Worm (Caenorhabditis elegans): ENCODE data around the gene F44A6.4.

F44A6.4 gene

DNA sequence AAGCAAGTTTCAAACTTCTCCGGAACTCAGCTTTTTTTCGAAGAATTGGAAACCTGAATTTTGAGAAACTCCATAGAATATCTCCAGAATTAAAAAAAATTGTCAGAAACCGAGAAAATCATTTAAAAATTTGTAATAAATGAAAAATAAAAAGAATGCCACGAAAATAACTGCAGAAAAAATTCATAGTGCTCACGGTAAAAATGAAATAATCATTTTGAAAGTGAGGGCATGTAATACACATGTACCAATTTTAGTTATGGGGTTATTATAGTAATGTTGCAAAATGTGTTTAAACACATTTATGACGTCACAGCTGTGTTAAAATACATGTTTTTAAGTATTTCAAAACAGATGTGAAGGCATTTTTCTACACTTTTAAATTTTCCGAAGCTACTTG lies 1.6 kb upstream of the F44A6.4 start:
- TF ChIP-seq unc-62 (GFP tag; optimal IDR thresholded peaks at IDR 0.05): no peak
- TF ChIP-seq mab-5 (tag; optimal IDR thresholded peaks at IDR 0.05): no peak
- no peak for TF ChIP-seq nhr-23 (tag; optimal IDR thresholded peaks at IDR 0.05)
- TF ChIP-seq ama-1 (optimal IDR thresholded peaks at IDR 0.05): no peak
- TF ChIP-seq nhr-10 (tag; optimal IDR thresholded peaks at IDR 0.05): no peak
- TF ChIP-seq nhr-77 (tag; optimal IDR thresholded peaks at IDR 0.05): no peak
- peak; percentile 5 for TF ChIP-seq sma-9 (GFP tag; optimal IDR thresholded peaks at IDR 0.05)
- no peak for TF ChIP-seq sma-9 (tag; optimal IDR thresholded peaks at IDR 0.05)
- no peak for TF ChIP-seq F13H6.1 (tag; optimal IDR thresholded peaks at IDR 0.05)

DNA sequence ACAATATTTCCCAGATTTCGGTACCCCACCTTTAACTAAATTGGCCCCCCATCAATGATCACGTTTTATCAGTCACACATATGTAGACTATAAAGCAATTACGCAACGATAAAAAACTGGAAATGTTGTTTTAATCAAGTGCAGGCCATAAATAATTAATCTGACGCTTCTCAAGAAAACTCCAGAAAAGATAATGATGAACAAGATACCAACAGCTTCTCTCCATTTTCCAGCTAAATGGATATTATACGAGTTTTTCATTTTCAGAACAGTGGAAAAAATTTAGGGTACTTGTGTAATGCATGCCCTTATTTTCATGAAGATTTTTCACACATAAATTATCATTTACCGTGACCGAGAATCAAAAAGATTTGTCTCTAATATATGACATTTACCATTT lies 1.0 kb upstream of the F44A6.4 start:
- no peak for TF ChIP-seq aly-2 (tag; optimal IDR thresholded peaks at IDR 0.05)
- no peak for TF ChIP-seq lin-11 (tag; optimal IDR thresholded peaks at IDR 0.05)
- no peak for TF ChIP-seq elt-3 (tag; optimal IDR thresholded peaks at IDR 0.05)
- TF ChIP-seq snpc-4 (tag; optimal IDR thresholded peaks at IDR 0.05): no peak
- no peak for TF ChIP-seq nhr-6 (tag; optimal IDR thresholded peaks at IDR 0.05)
- TF ChIP-seq nhr-23 (tag; optimal IDR thresholded peaks at IDR 0.05): no peak
- TF ChIP-seq zag-1 (tag; optimal IDR thresholded peaks at IDR 0.05): no peak
- peak; percentile 37 for TF ChIP-seq unc-55 (GFP tag; optimal IDR thresholded peaks at IDR 0.05)
- TF ChIP-seq peb-1 (tag; optimal IDR thresholded peaks at IDR 0.05): no peak
- no peak for TF ChIP-seq ZK546.5 (tag; optimal IDR thresholded peaks at IDR 0.05)
- TF ChIP-seq mbf-1 (tag; optimal IDR thresholded peaks at IDR 0.05): no peak
- no peak for TF ChIP-seq sma-9 (GFP tag; optimal IDR thresholded peaks at IDR 0.05)
- no peak for TF ChIP-seq sma-9 (tag; optimal IDR thresholded peaks at IDR 0.05)
- TF ChIP-seq nhr-10 (tag; optimal IDR thresholded peaks at IDR 0.05): no peak
- TF ChIP-seq alr-1 (tag; optimal IDR thresholded peaks at IDR 0.05): no peak
- no peak for TF ChIP-seq unc-62 (GFP tag; optimal IDR thresholded peaks at IDR 0.05)
- TF ChIP-seq fos-1 (tag; optimal IDR thresholded peaks at IDR 0.05): peak; percentile 36
- TF ChIP-seq crh-2 (tag; optimal IDR thresholded peaks at IDR 0.05): peak; percentile 44
- TF ChIP-seq nhr-12 (tag; optimal IDR thresholded peaks at IDR 0.05): no peak
- TF ChIP-seq ceh-16 (tag; optimal IDR thresholded peaks at IDR 0.05): no peak
- no peak for TF ChIP-seq sma-3 (GFP tag; optimal IDR thresholded peaks at IDR 0.05)

DNA sequence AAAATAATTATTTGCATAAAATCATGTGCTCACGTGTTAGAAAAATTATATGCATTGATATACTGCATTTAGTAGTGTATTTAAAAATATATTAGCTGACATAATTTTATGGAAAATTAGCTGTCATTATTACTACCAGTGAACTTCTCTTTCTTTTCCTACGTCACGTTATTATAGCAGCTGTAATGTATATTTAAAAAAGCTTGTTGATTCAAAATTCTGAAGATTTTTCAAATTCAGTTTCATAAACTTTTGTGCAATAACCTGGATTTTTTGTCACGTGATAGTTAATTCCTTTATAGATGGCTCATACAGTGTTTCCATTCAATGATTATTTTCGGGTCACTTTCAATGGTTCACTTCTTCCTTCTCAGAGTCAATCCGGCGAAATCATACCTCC lies 2.8 kb downstream of the F44A6.4 start, which contains the start of gene F44A6.3:
F44A6.3 (plus strand) TSS at position 301 of the 400 bp plus-strand sequence.
- TF ChIP-seq ZK546.5 (tag; optimal IDR thresholded peaks at IDR 0.05): no peak
- TF ChIP-seq fos-1 (tag; optimal IDR thresholded peaks at IDR 0.05): no peak
- TF ChIP-seq mbf-1 (tag; optimal IDR thresholded peaks at IDR 0.05): no peak
- no peak for TF ChIP-seq lin-39 (tag; optimal IDR thresholded peaks at IDR 0.05)
- no peak for TF ChIP-seq sma-9 (GFP tag; optimal IDR thresholded peaks at IDR 0.05)
- TF ChIP-seq sma-9 (tag; optimal IDR thresholded peaks at IDR 0.05): no peak
- no peak for TF ChIP-seq ztf-1 (GFP tag; conservative IDR thresholded peaks at IDR 0.05)
- TF ChIP-seq nhr-11 (tag; optimal IDR thresholded peaks at IDR 0.05): no peak
- TF ChIP-seq nhr-25 (tag; optimal IDR thresholded peaks at IDR 0.05): no peak
- TF ChIP-seq sem-4 (tag; optimal IDR thresholded peaks at IDR 0.05): no peak
- no peak for TF ChIP-seq R02D3.7 (tag; optimal IDR thresholded peaks at IDR 0.05)
- TF ChIP-seq unc-55 (GFP tag; optimal IDR thresholded peaks at IDR 0.05): no peak
- no peak for TF ChIP-seq ceh-82 (tag; optimal IDR thresholded peaks at IDR 0.05)
- no peak for TF ChIP-seq elt-3 (tag; optimal IDR thresholded peaks at IDR 0.05)
- TF ChIP-seq gmeb-1 (tag; optimal IDR thresholded peaks at IDR 0.05): no peak
- TF ChIP-seq lsy-2 (tag; optimal IDR thresholded peaks at IDR 0.05): no peak

DNA sequence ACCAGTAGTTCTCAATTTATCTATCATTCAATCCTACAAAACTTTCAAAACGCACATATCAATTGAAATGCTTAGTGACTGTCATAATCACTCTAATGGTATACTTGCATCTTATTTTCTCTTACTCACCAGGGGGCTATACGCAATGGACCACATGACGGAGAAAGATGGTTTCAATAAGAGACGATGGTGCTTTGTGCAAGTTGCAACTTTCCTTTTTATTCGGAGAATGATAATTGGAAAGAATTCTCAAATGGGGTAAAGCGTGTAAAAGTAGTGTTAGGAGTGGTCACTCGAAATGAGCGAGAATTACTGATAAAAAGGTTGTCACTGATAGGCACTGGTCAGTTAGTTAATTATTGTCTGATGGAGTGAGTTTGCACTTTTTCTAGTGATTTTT lies 6.8 kb downstream of the F44A6.4 start:
- TF ChIP-seq fos-1 (tag; optimal IDR thresholded peaks at IDR 0.05) (peak; percentile 2), snpc-4 (tag; optimal IDR thresholded peaks at IDR 0.05) (no peak)

DNA sequence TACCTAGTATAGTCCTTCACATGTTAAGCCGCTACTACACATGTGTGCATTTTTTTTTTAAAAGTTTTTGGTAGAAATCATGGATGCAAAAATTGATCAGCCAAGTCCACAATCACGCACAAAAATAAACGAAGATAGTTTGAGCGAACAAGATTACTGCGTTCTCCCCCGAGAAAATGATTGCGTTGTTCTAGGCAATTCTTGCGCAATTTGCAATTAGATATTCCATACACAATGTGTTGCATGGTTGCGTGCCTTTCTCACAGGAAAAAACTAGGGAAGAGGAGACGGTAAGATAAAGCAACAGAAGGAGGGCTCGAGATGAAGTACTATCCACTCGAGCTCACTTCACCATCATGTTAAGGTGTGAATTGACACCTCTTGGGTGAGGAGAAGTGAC lies 9.3 kb downstream of the F44A6.4 start:
- no peak for TF ChIP-seq C34F6.9 (tag; optimal IDR thresholded peaks at IDR 0.05)
- TF ChIP-seq dmd-4 (tag; optimal IDR thresholded peaks at IDR 0.05): no peak
- TF ChIP-seq nhr-21 (tag; optimal IDR thresholded peaks at IDR 0.05): no peak
- TF ChIP-seq nhr-12 (tag; optimal IDR thresholded peaks at IDR 0.05): no peak
- no peak for TF ChIP-seq nhr-23 (tag; optimal IDR thresholded peaks at IDR 0.05)
- no peak for TF ChIP-seq sma-9 (GFP tag; optimal IDR thresholded peaks at IDR 0.05)
- no peak for TF ChIP-seq sma-9 (tag; optimal IDR thresholded peaks at IDR 0.05)
- no peak for TF ChIP-seq zag-1 (tag; optimal IDR thresholded peaks at IDR 0.05)
- no peak for TF ChIP-seq lin-11 (tag; optimal IDR thresholded peaks at IDR 0.05)
- TF ChIP-seq unc-62 (GFP tag; optimal IDR thresholded peaks at IDR 0.05): no peak
- no peak for TF ChIP-seq mdl-1 (tag; optimal IDR thresholded peaks at IDR 0.05)
- TF ChIP-seq gmeb-1 (tag; optimal IDR thresholded peaks at IDR 0.05): no peak
- TF ChIP-seq lin-39 (tag; optimal IDR thresholded peaks at IDR 0.05): no peak
- no peak for TF ChIP-seq elt-3 (tag; optimal IDR thresholded peaks at IDR 0.05)
- no peak for TF ChIP-seq ama-1 (optimal IDR thresholded peaks at IDR 0.05)
- TF ChIP-seq ztf-1 (GFP tag; conservative IDR thresholded peaks at IDR 0.05): no peak
- no peak for TF ChIP-seq ztf-4 (tag; optimal IDR thresholded peaks at IDR 0.05)
- TF ChIP-seq ceh-16 (tag; optimal IDR thresholded peaks at IDR 0.05): no peak
- TF ChIP-seq aly-2 (tag; optimal IDR thresholded peaks at IDR 0.05): no peak
- TF ChIP-seq unc-55 (GFP tag; optimal IDR thresholded peaks at IDR 0.05): no peak
- TF ChIP-seq F13H6.1 (tag; optimal IDR thresholded peaks at IDR 0.05): no peak
